Worm (Caenorhabditis elegans): ENCODE measurements around the gene fbxa-202.

Gene fbxa-202

ce11 chrV:6348133-6348532 lies 21.1 kb downstream of the fbxa-202 start:
- TF ChIP-seq mdl-1 (tag; optimal IDR thresholded peaks at IDR 0.05): peak; percentile 77
- no peak for TF ChIP-seq ztf-4 (tag; optimal IDR thresholded peaks at IDR 0.05)
- no peak for TF ChIP-seq aly-2 (tag; optimal IDR thresholded peaks at IDR 0.05)
- no peak for TF ChIP-seq snpc-4 (tag; optimal IDR thresholded peaks at IDR 0.05)
- peak; percentile 33 for TF ChIP-seq unc-62 (GFP tag; optimal IDR thresholded peaks at IDR 0.05)
- TF ChIP-seq nfya-1 (tag; optimal IDR thresholded peaks at IDR 0.05; ENCODE audit: insufficient read depth): peak; percentile 59
- TF ChIP-seq lin-39 (tag; optimal IDR thresholded peaks at IDR 0.05): peak; percentile 43

ce11 chrV:6349597-6349996 lies 22.5 kb downstream of the fbxa-202 start:
- peak; percentile 0 for TF ChIP-seq nhr-23 (tag; optimal IDR thresholded peaks at IDR 0.05)
- TF ChIP-seq nhr-43 (tag; optimal IDR thresholded peaks at IDR 0.05; ENCODE audit: poor library complexity, severe bottlenecking): no peak
- TF ChIP-seq nhr-25 (tag; optimal IDR thresholded peaks at IDR 0.05): peak; percentile 62
- no peak for TF ChIP-seq zag-1 (tag; optimal IDR thresholded peaks at IDR 0.05)

ce11 chrV:6350109-6350508 lies 23.0 kb downstream of the fbxa-202 start:
- TF ChIP-seq lin-39 (tag; optimal IDR thresholded peaks at IDR 0.05): peak; percentile 81
- TF ChIP-seq ceh-9 (tag; optimal IDR thresholded peaks at IDR 0.05): no peak
- no peak for TF ChIP-seq nhr-76 (tag; optimal IDR thresholded peaks at IDR 0.05)
- no peak for TF ChIP-seq nhr-25 (tag; optimal IDR thresholded peaks at IDR 0.05)
- no peak for TF ChIP-seq nhr-77 (tag; optimal IDR thresholded peaks at IDR 0.05)
- TF ChIP-seq pqm-1 (tag; optimal IDR thresholded peaks at IDR 0.05): no peak
- peak; percentile 52 for TF ChIP-seq nfya-1 (tag; optimal IDR thresholded peaks at IDR 0.05; ENCODE audit: insufficient read depth)
- TF ChIP-seq unc-62 (GFP tag; optimal IDR thresholded peaks at IDR 0.05): no peak
- no peak for TF ChIP-seq fos-1 (tag; optimal IDR thresholded peaks at IDR 0.05)
- TF ChIP-seq ceh-28 (tag; optimal IDR thresholded peaks at IDR 0.05): no peak
- TF ChIP-seq fkh-2 (tag; optimal IDR thresholded peaks at IDR 0.05): no peak
- no peak for TF ChIP-seq nhr-28 (tag; optimal IDR thresholded peaks at IDR 0.05)
- TF ChIP-seq eor-1 (tag; optimal IDR thresholded peaks at IDR 0.05): no peak
- TF ChIP-seq ztf-11 (tag; optimal IDR thresholded peaks at IDR 0.05): no peak

- TF ChIP-seq nhr-25 (tag; optimal IDR thresholded peaks at IDR 0.05) (peak; percentile 90), nhr-23 (tag; optimal IDR thresholded peaks at IDR 0.05) (peak; percentile 60), unc-62 (GFP tag; optimal IDR thresholded peaks at IDR 0.05) (peak; percentile 14), nfya-1 (tag; optimal IDR thresholded peaks at IDR 0.05; ENCODE audit: insufficient read depth) (peak; percentile 9), mml-1 (tag; optimal IDR thresholded peaks at IDR 0.05) (no peak)
Measured at ce11 chrV:6351122-6351521, 24.0 kb downstream of the fbxa-202 start.

ce11 chrV:6352350-6352749 lies 25.3 kb downstream of the fbxa-202 start:
- TF ChIP-seq elt-3 (tag; optimal IDR thresholded peaks at IDR 0.05): peak in 1 of 3 experiments; percentile 2
- TF ChIP-seq nhr-23 (tag; optimal IDR thresholded peaks at IDR 0.05): peak; percentile 41
- no peak for TF ChIP-seq R02D3.7 (tag; optimal IDR thresholded peaks at IDR 0.05)
- TF ChIP-seq nhr-43 (tag; optimal IDR thresholded peaks at IDR 0.05; ENCODE audit: poor library complexity, severe bottlenecking): peak; percentile 35
- TF ChIP-seq ceh-9 (tag; optimal IDR thresholded peaks at IDR 0.05): no peak
- TF ChIP-seq nhr-25 (tag; optimal IDR thresholded peaks at IDR 0.05): peak; percentile 82
- TF ChIP-seq nfya-1 (tag; optimal IDR thresholded peaks at IDR 0.05; ENCODE audit: insufficient read depth): peak; percentile 32
- TF ChIP-seq elt-1 (tag; optimal IDR thresholded peaks at IDR 0.05): peak; percentile 50

ce11 chrV:6353182-6353780 lies 26.2 kb downstream of the fbxa-202 start:
- TF ChIP-seq eor-1 (tag; optimal IDR thresholded peaks at IDR 0.05) (no peak), sea-2 (GFP tag; optimal IDR thresholded peaks at IDR 0.05) (no peak), elt-1 (tag; optimal IDR thresholded peaks at IDR 0.05) (peak; percentile 4), lin-39 (tag; optimal IDR thresholded peaks at IDR 0.05) (no peak), nhr-25 (tag; optimal IDR thresholded peaks at IDR 0.05) (peak; percentile 79)

- TF ChIP-seq elt-2 (tag; optimal IDR thresholded peaks at IDR 0.05) (no peak), skn-1 (tag; optimal IDR thresholded peaks at IDR 0.05) (no peak), tbx-2 (tag; optimal IDR thresholded peaks at IDR 0.05) (peak; percentile 51), ZK546.5 (tag; optimal IDR thresholded peaks at IDR 0.05) (no peak), elt-3 (tag; optimal IDR thresholded peaks at IDR 0.05) (peak in 1 of 3 experiments; percentile 28), aly-2 (tag; optimal IDR thresholded peaks at IDR 0.05) (no peak), nhr-43 (tag; optimal IDR thresholded peaks at IDR 0.05; ENCODE audit: poor library complexity, severe bottlenecking) (peak; percentile 95), nhr-28 (tag; optimal IDR thresholded peaks at IDR 0.05) (no peak), nfya-1 (tag; optimal IDR thresholded peaks at IDR 0.05; ENCODE audit: insufficient read depth) (peak; percentile 37), nhr-25 (tag; optimal IDR thresholded peaks at IDR 0.05) (peak; percentile 96), unc-62 (GFP tag; optimal IDR thresholded peaks at IDR 0.05) (no peak), nhr-23 (tag; optimal IDR thresholded peaks at IDR 0.05) (peak; percentile 76), nhr-76 (tag; optimal IDR thresholded peaks at IDR 0.05) (no peak)
Measured at ce11 chrV:6354202-6354601, 27.1 kb downstream of the fbxa-202 start.
